Worm (Caenorhabditis elegans) whole organism, L4 larva: Measurements from ENCODE around the gene F26F4.5.

Source experiments
- D1046.2 ChIP-seq: fragments of 200-800 bp; sonication (Bioruptor generic); IDR thresholded peaks from 2 replicates; pipeline ENCODE4 v1.3.6; 2022; ENCODE audit warnings: missing genetic modification characterization, missing compliant biosample characterization
- F10B5.3 ChIP-seq: sonication (generic microtip); optimal IDR thresholded peaks from 2 replicates; lab custom pipeline; 2016; ENCODE audit warnings: mild to moderate bottlenecking, missing genetic modification characterization, missing compliant biosample characterization
- F44E2.7 ChIP-seq: fragments of 200-800 bp; sonication (Bioruptor generic); IDR thresholded peaks from 2 replicates; pipeline ENCODE4 v2.1.2; 2022; ENCODE audit warnings: missing genetic modification characterization, missing compliant biosample characterization
- R02D3.7 ChIP-seq: fragments of 150-350 bp; sonication (generic microtip); optimal IDR thresholded peaks from 3 replicates; lab custom pipeline; 2014; ENCODE audit warnings: missing biosample characterization, missing genetic modification characterization
- T26A8.4 ChIP-seq: fragments of 200-800 bp; sonication (Bioruptor generic); IDR thresholded peaks from 2 replicates; pipeline ENCODE4 v1.3.6; 2022; ENCODE audit warnings: missing genetic modification characterization, missing compliant biosample characterization
- Y105C5A.15 ChIP-seq: fragments of 200-800 bp; sonication (Bioruptor generic); IDR thresholded peaks from 2 replicates; pipeline ENCODE4 v1.3.6; 2022; ENCODE audit warnings: missing genetic modification characterization, missing compliant biosample characterization
- Y75B8A.6 ChIP-seq: fragments of 200-800 bp; sonication (Bioruptor generic); IDR thresholded peaks from 2 replicates; pipeline ENCODE4 v1.3.6; 2022; ENCODE audit warnings: missing genetic modification reagents, missing genetic modification characterization, missing compliant biosample characterization
- ZK337.2 ChIP-seq: fragments of 200-800 bp; sonication (Bioruptor generic); IDR thresholded peaks from 2 replicates; pipeline ENCODE4 v1.3.6; 2022; ENCODE audit warnings: missing genetic modification reagents, missing genetic modification characterization, missing compliant biosample characterization
- ama-1 ChIP-seq: fragments of 150-350 bp; optimal IDR thresholded peaks from 2 replicates; lab custom pipeline; 2014; ENCODE audit warnings: inconsistent platforms, mixed read lengths
- arid-1 ChIP-seq: fragments of 200-800 bp; sonication (Bioruptor generic); conservative IDR thresholded peaks from 2 replicates; pipeline ENCODE4 v1.3.6; 2022; ENCODE audit warnings: missing genetic modification reagents, missing genetic modification characterization, missing compliant biosample characterization
- ceh-28 ChIP-seq: fragments of 150-350 bp; optimal IDR thresholded peaks from 2 replicates; lab custom pipeline; 2014; ENCODE audit warnings: missing biosample characterization, missing genetic modification reagents, missing genetic modification characterization
- cey-2 ChIP-seq: sonication (generic microtip); optimal IDR thresholded peaks from 3 replicates; lab custom pipeline; 2017; ENCODE audit warnings: missing genetic modification characterization, mild to moderate bottlenecking, missing compliant biosample characterization, antibody characterized with exemption, borderline replicate concordance; ENCODE audit not compliant: insufficient read depth
- ctbp-1 ChIP-seq: fragments of 200-800 bp; sonication (Bioruptor generic); IDR thresholded peaks from 2 replicates; pipeline ENCODE4 v1.3.6; 2022; ENCODE audit warnings: missing genetic modification reagents, missing genetic modification characterization, missing compliant biosample characterization
- daf-16 ChIP-seq, 3 experiments: sonication (generic microtip); optimal IDR thresholded peaks; 2 replicates each; lab custom pipeline; 2016 to 2017; ENCODE audit warnings: missing genetic modification characterization in 3 of 3, missing genetic modification reagents in 3 of 3, mild to moderate bottlenecking in 2 of 3, missing compliant biosample characterization in 2 of 3, missing biosample characterization in 1 of 3, moderate library complexity in 1 of 3
- dmd-6 ChIP-seq: fragments of 200-800 bp; sonication (Bioruptor generic); IDR thresholded peaks from 2 replicates; pipeline ENCODE4 v1.3.6; 2022; ENCODE audit warnings: missing genetic modification reagents, missing genetic modification characterization, missing compliant biosample characterization
- dmd-9 ChIP-seq: fragments of 200-800 bp; sonication (Bioruptor generic); IDR thresholded peaks from 2 replicates; pipeline ENCODE4 v1.3.6; 2022; ENCODE audit warnings: missing genetic modification reagents, missing genetic modification characterization, missing compliant biosample characterization
- dpl-1 ChIP-seq: fragments of 150-350 bp; optimal IDR thresholded peaks from 2 replicates; lab custom pipeline; 2014; ENCODE audit warnings: missing biosample characterization, missing genetic modification reagents, missing genetic modification characterization
- duxl-1 ChIP-seq: sonication (generic microtip); optimal IDR thresholded peaks from 2 replicates; lab custom pipeline; 2016; ENCODE audit warnings: mild to moderate bottlenecking, missing genetic modification characterization, moderate library complexity, missing compliant biosample characterization; ENCODE audit not compliant: poor library complexity
- dve-1 ChIP-seq: sonication (generic microtip); optimal IDR thresholded peaks from 2 replicates; lab custom pipeline; 2017; ENCODE audit warnings: antibody characterized with exemption, mild to moderate bottlenecking, missing genetic modification characterization, missing compliant biosample characterization; ENCODE audit not compliant: insufficient read depth
- egl-27 ChIP-seq: sonication (generic microtip); optimal IDR thresholded peaks from 3 replicates; lab custom pipeline; 2017; ENCODE audit warnings: missing biosample characterization, missing genetic modification reagents, missing genetic modification characterization
- egl-43 ChIP-seq: fragments of 200-800 bp; sonication (Bioruptor generic); IDR thresholded peaks from 2 replicates; pipeline ENCODE4 v1.3.6; 2022; ENCODE audit warnings: missing genetic modification reagents, missing genetic modification characterization, missing compliant biosample characterization
- fkh-10 ChIP-seq: fragments of 150-350 bp; optimal IDR thresholded peaks from 2 replicates; lab custom pipeline; 2014; ENCODE audit warnings: missing biosample characterization, missing genetic modification reagents, missing genetic modification characterization
- hlh-11 ChIP-seq: fragments of 200-800 bp; sonication (Bioruptor generic); optimal IDR thresholded peaks from 2 replicates; lab custom pipeline; 2018; ENCODE audit warnings: mild to moderate bottlenecking, missing genetic modification characterization, missing compliant biosample characterization
- hlh-30 ChIP-seq: sonication (generic microtip); optimal IDR thresholded peaks from 2 replicates; lab custom pipeline; 2017; ENCODE audit warnings: antibody characterized with exemption, mild to moderate bottlenecking, missing genetic modification characterization, missing compliant biosample characterization; ENCODE audit not compliant: insufficient read depth
- hmg-1.1 ChIP-seq: fragments of 200-800 bp; sonication (Bioruptor generic); IDR thresholded peaks from 2 replicates; pipeline ENCODE4 v1.3.6; 2022; ENCODE audit warnings: missing genetic modification reagents, missing genetic modification characterization, missing compliant biosample characterization
- lin-13 ChIP-seq: fragments of 150-350 bp; optimal IDR thresholded peaks from 2 replicates; lab custom pipeline; 2014; ENCODE audit warnings: missing biosample characterization, missing genetic modification reagents, missing genetic modification characterization
- lin-15B ChIP-seq: fragments of 150-350 bp; sonication (generic microtip); optimal IDR thresholded peaks from 3 replicates; lab custom pipeline; 2014; ENCODE audit warnings: missing biosample characterization, missing genetic modification characterization
- lsy-2 ChIP-seq, 2 experiments: fragments of 150-350 bp in 1 of 2; sonication (generic microtip) in 1 of 2; optimal IDR thresholded peaks; 2 replicates each; lab custom pipeline; 2014 to 2017; ENCODE audit warnings: missing biosample characterization in 2 of 2, missing genetic modification characterization in 2 of 2
- madf-9 ChIP-seq: fragments of 200-800 bp; sonication (Bioruptor generic); conservative IDR thresholded peaks from 2 replicates; pipeline ENCODE4 v1.3.6; 2022; ENCODE audit warnings: missing genetic modification reagents, missing genetic modification characterization, missing compliant biosample characterization
- mep-1 ChIP-seq: fragments of 150-350 bp; sonication (generic microtip); optimal IDR thresholded peaks from 3 replicates; lab custom pipeline; 2014; ENCODE audit warnings: missing biosample characterization, missing genetic modification characterization
- mes-2 ChIP-seq: sonication (generic microtip); optimal IDR thresholded peaks from 2 replicates; lab custom pipeline; 2016; ENCODE audit warnings: missing genotype, mild to moderate bottlenecking, missing genetic modification characterization, missing compliant biosample characterization; ENCODE audit not compliant: poor library complexity, severe bottlenecking
- mxl-3 ChIP-seq: fragments of 200-800 bp; sonication (Bioruptor generic); optimal IDR thresholded peaks from 2 replicates; lab custom pipeline; 2018; ENCODE audit warnings: mild to moderate bottlenecking, missing genetic modification characterization, missing compliant biosample characterization
- nhr-10 ChIP-seq: fragments of 150-350 bp; optimal IDR thresholded peaks from 2 replicates; lab custom pipeline; 2014; ENCODE audit warnings: missing biosample characterization, missing genetic modification characterization
- nhr-102 ChIP-seq: sonication (generic microtip); optimal IDR thresholded peaks from 2 replicates; lab custom pipeline; 2016; ENCODE audit warnings: mild to moderate bottlenecking, missing genetic modification characterization, moderate library complexity, missing compliant biosample characterization
- nhr-111 ChIP-seq: fragments of 200-800 bp; sonication (Bioruptor generic); optimal IDR thresholded peaks from 2 replicates; lab custom pipeline; 2018; ENCODE audit warnings: mild to moderate bottlenecking, missing genetic modification characterization, missing compliant biosample characterization
- nhr-48 ChIP-seq: sonication (generic microtip); optimal IDR thresholded peaks from 2 replicates; lab custom pipeline; 2016; ENCODE audit warnings: mild to moderate bottlenecking, missing genetic modification characterization, missing compliant biosample characterization
- pqm-1 ChIP-seq: sonication (generic microtip); optimal IDR thresholded peaks from 2 replicates; lab custom pipeline; 2017; ENCODE audit warnings: missing biosample characterization, missing genetic modification characterization
- rbr-2 ChIP-seq: sonication (generic microtip); optimal IDR thresholded peaks from 2 replicates; lab custom pipeline; 2016; ENCODE audit warnings: missing genotype, missing genetic modification characterization, missing compliant biosample characterization
- saeg-2 ChIP-seq: fragments of 200-800 bp; sonication (Bioruptor generic); IDR thresholded peaks from 2 replicates; pipeline ENCODE4 v1.3.6; 2022; ENCODE audit warnings: missing genetic modification reagents, missing genetic modification characterization, missing compliant biosample characterization
- sdz-12 ChIP-seq: fragments of 200-800 bp; sonication (Bioruptor generic); optimal IDR thresholded peaks from 2 replicates; lab custom pipeline; 2018; ENCODE audit warnings: mild to moderate bottlenecking, missing genetic modification characterization, missing compliant biosample characterization
- unc-130 ChIP-seq: sonication (generic microtip); optimal IDR thresholded peaks from 2 replicates; lab custom pipeline; 2016; ENCODE audit warnings: missing genetic modification reagents, missing genetic modification characterization, missing compliant biosample characterization
- unc-62 ChIP-seq, 3 experiments: fragments of 150-350 bp in 1 of 3; sonication (generic microtip); optimal IDR thresholded peaks in 2 of 3; peaks in 1 of 3; 1 replicate in 1 of 3; 2 replicates in 2 of 3; lab custom pipeline; 2014 to 2017; ENCODE audit warnings: missing biosample characterization in 3 of 3, missing genetic modification characterization in 3 of 3, missing genetic modification reagents in 3 of 3, missing genotype in 1 of 3
- vab-7 ChIP-seq: fragments of 200-800 bp; sonication (Bioruptor generic); IDR thresholded peaks from 2 replicates; pipeline ENCODE4 v1.3.6; 2022; ENCODE audit warnings: missing genetic modification reagents, missing genetic modification characterization, missing compliant biosample characterization
- zfp-2 ChIP-seq: sonication (generic microtip); optimal IDR thresholded peaks from 2 replicates; lab custom pipeline; 2016; ENCODE audit warnings: mild to moderate bottlenecking, missing genetic modification characterization, missing compliant biosample characterization
- zfp-3 ChIP-seq: fragments of 200-800 bp; sonication (Bioruptor generic); conservative IDR thresholded peaks from 2 replicates; pipeline ENCODE4 v1.3.6; 2022; ENCODE audit warnings: missing genetic modification reagents, missing genetic modification characterization, missing compliant biosample characterization
- ztf-7 ChIP-seq: fragments of 150-350 bp; optimal IDR thresholded peaks from 2 replicates; lab custom pipeline; 2014; ENCODE audit warnings: missing biosample characterization, missing genetic modification characterization

The F26F4.5 gene

ce11 chrIII:4932203-4932699 lies 41.2 kb upstream of the F26F4.5 start, which contains the start of the genes C26E6.12 and eri-9:
TSS of gene C26E6.12 (minus strand) at chrIII:4932253.
TSS of gene eri-9 (plus strand) at chrIII:4932450.
- TF ChIP-seq Y105C5A.15 (no peak), hlh-30 (tag; lab: Kevin White, UChicago) (no peak), Y75B8A.6 (GFP tag; lab: Robert Waterston, UW) (no peak), duxl-1 (tag; lab: Kevin White, UChicago) (no peak), nhr-111 (GFP tag; lab: Kevin White, UChicago) (no peak), hmg-1.1 (no peak)

- peak; percentile 52 for TF ChIP-seq dve-1 (tag; lab: Kevin White, UChicago)
- TF ChIP-seq dmd-6, result peak; percentile 69
- no peak for TF ChIP-seq sdz-12 (GFP tag; lab: Kevin White, UChicago)
- no peak for TF ChIP-seq egl-27 (tag; lab: Kevin White, UChicago)
- TF ChIP-seq R02D3.7, result no peak
- TF ChIP-seq vab-7 (GFP tag; lab: Robert Waterston, UW), result 0 out of 2 replicates have a peak, but pooled peaks have one; percentile 18
- TF ChIP-seq zfp-3 (GFP tag; lab: Robert Waterston, UW), result 0 out of 2 replicates have a peak, but pooled peaks have one; percentile 17
- no peak for TF ChIP-seq fkh-10 (GFP tag; lab: Kevin White, UChicago)
- TF ChIP-seq dmd-9 (GFP tag; lab: Robert Waterston, UW), result peak; percentile 90
- TF ChIP-seq ceh-28 (tag; lab: Kevin White, UChicago), result no peak
- TF ChIP-seq lsy-2 (tag; optimal IDR thresholded peaks at IDR 0.05; lab: Kevin White, UChicago), result peak in 1 of 2 experiments; percentile 66
- TF ChIP-seq saeg-2 (GFP tag; lab: Robert Waterston, UW), result no peak
- peak; percentile 91 for TF ChIP-seq dpl-1
- TF ChIP-seq hlh-11 (tag; lab: Kevin White, UChicago), result peak; percentile 32
- TF ChIP-seq ctbp-1 (GFP tag; lab: Robert Waterston, UW), result no peak
- peak; percentile 43 for TF ChIP-seq mxl-3 (GFP tag; lab: Kevin White, UChicago)
- TF ChIP-seq hlh-30 (tag; lab: Kevin White, UChicago), result peak; percentile 47
- TF ChIP-seq D1046.2 (GFP tag; lab: Robert Waterston, UW), result peak; percentile 61; the same call in 1 of the 2 replicates
- TF ChIP-seq ZK337.2 (GFP tag; lab: Robert Waterston, UW), result peak; percentile 89
- TF ChIP-seq zfp-2 (tag; lab: Kevin White, UChicago), result no peak
- no peak for TF ChIP-seq nhr-10 (tag; lab: Kevin White, UChicago)
- peak; percentile 99 for TF ChIP-seq mes-2 (tag; lab: Kevin White, UChicago)
- TF ChIP-seq nhr-102 (tag; lab: Kevin White, UChicago), result peak; percentile 29
- TF ChIP-seq F10B5.3 (tag; lab: Kevin White, UChicago), result no peak
- TF ChIP-seq F44E2.7, result no peak
- no peak for TF ChIP-seq T26A8.4 (GFP tag; lab: Robert Waterston, UW)
- no peak for TF ChIP-seq mep-1 (tag; lab: Kevin White, UChicago)
- peak; percentile 2 for TF ChIP-seq ama-1 (lab: Kevin White, UChicago)
- TF ChIP-seq egl-43 (GFP tag; lab: Robert Waterston, UW), result no peak
- TF ChIP-seq rbr-2, result peak; percentile 23
- TF ChIP-seq cey-2, result no peak
- TF ChIP-seq madf-9 (GFP tag; lab: Robert Waterston, UW), result 0 out of 2 replicates have a peak, but pooled peaks have one; percentile 20
- TF ChIP-seq daf-16 (GFP tag; optimal IDR thresholded peaks at IDR 0.05; lab: Kevin White, UChicago), result peak in 1 of 2 experiments; percentile 17
- TF ChIP-seq daf-16 (tag; optimal IDR thresholded peaks at IDR 0.05; lab: Kevin White, UChicago), result peak; percentile 5
- TF ChIP-seq unc-62 (GFP tag; optimal IDR thresholded peaks at IDR 0.05 in 1 of 2; lab: Kevin White, UChicago), result no peak
- no peak for TF ChIP-seq unc-62 (tag; optimal IDR thresholded peaks at IDR 0.05; lab: Kevin White, UChicago)
- TF ChIP-seq arid-1 (GFP tag; lab: Robert Waterston, UW), result peak; percentile 63
- TF ChIP-seq nhr-111 (GFP tag; lab: Kevin White, UChicago), result no peak
- TF ChIP-seq ztf-7, result no peak
- no peak for TF ChIP-seq lin-15B
- no peak for TF ChIP-seq pqm-1
- TF ChIP-seq unc-130 (GFP tag; lab: Kevin White, UChicago), result peak; percentile 98
- no peak for TF ChIP-seq nhr-48
- TF ChIP-seq lin-13 (GFP tag; lab: Kevin White, UChicago), result peak; percentile 42
Observed at ce11 chrIII:4930154-4930679, 39.2 kb upstream of the F26F4.5 start, which contains the start of gene set-2. TSS of gene set-2 (minus strand) at chrIII:4930204.
